Worm (Caenorhabditis elegans) whole organism, midembryonic: ENCODE data around the gene R11G1.11.
A peak's percentile ranks its signal among the peaks of the same experiment; 100 is the strongest.

Source experiments
- T22C8.4 ChIP-seq: fragments of 200-800 bp; sonication (Bioruptor generic); IDR thresholded peaks from 2 replicates; pipeline ENCODE4 v1.3.6; 2022; ENCODE audit warnings: missing genetic modification characterization, missing compliant biosample characterization
- cog-1 ChIP-seq: sonication (generic microtip); optimal IDR thresholded peaks from 2 replicates; lab custom pipeline; 2016; ENCODE audit warnings: missing genetic modification characterization, missing compliant biosample characterization
- flt-1 ChIP-seq: fragments of 200-800 bp; sonication (Bioruptor generic); IDR thresholded peaks from 2 replicates; pipeline ENCODE4 v1.3.6; 2022; ENCODE audit warnings: missing genetic modification characterization, missing compliant biosample characterization
- klf-2 ChIP-seq: fragments of 200-800 bp; sonication (Bioruptor generic); conservative IDR thresholded peaks from 2 replicates; pipeline ENCODE4 v1.3.6; 2022; ENCODE audit warnings: missing genetic modification reagents, missing genetic modification characterization, missing compliant biosample characterization
- med-1 ChIP-seq: sonication (generic microtip); optimal IDR thresholded peaks from 2 replicates; lab custom pipeline; 2017; ENCODE audit warnings: missing genetic modification characterization, mild to moderate bottlenecking, missing compliant biosample characterization, antibody characterized with exemption, missing genetic modification reagents; ENCODE audit not compliant: insufficient read depth
- ref-1 ChIP-seq: fragments of 200-800 bp; sonication (Bioruptor generic); conservative IDR thresholded peaks from 2 replicates; pipeline ENCODE4 v1.3.6; 2022; ENCODE audit warnings: missing genetic modification reagents, missing genetic modification characterization, missing compliant biosample characterization
- tab-1 ChIP-seq: fragments of 200-800 bp; sonication (Bioruptor generic); IDR thresholded peaks from 2 replicates; pipeline ENCODE4 v1.3.6; 2022; ENCODE audit warnings: missing genetic modification characterization, missing compliant biosample characterization
- ztf-23 ChIP-seq: fragments of 200-800 bp; sonication (Bioruptor generic); IDR thresholded peaks from 2 replicates; pipeline ENCODE4 v1.3.6; 2022; ENCODE audit warnings: missing genetic modification reagents, missing genetic modification characterization, missing compliant biosample characterization
- ztf-29 ChIP-seq: fragments of 200-800 bp; sonication (Bioruptor generic); IDR thresholded peaks from 2 replicates; pipeline ENCODE4 v1.3.6; 2022; ENCODE audit warnings: missing genetic modification reagents, missing genetic modification characterization, missing compliant biosample characterization

The R11G1.11 gene

ce11 chrX:3628016-3628415 lies 26.7 kb upstream of the R11G1.11 start, which contains the start of gene vep-2:
Gene vep-2, plus strand, starts transcription at chrX:3628316.
- TF ChIP-seq T22C8.4 (GFP tag; lab: Robert Waterston, UW) (no peak), tab-1 (GFP tag; lab: Robert Waterston, UW) (no peak), klf-2 (no peak), cog-1 (no peak), med-1 (GFP tag; lab: Kevin White, UChicago) (no peak), ztf-23 (GFP tag; lab: Robert Waterston, UW) (no peak), ztf-29 (no peak), flt-1 (GFP tag; lab: Robert Waterston, UW) (no peak), ref-1 (no peak)

- no peak for TF ChIP-seq tab-1 (GFP tag; lab: Robert Waterston, UW)
- TF ChIP-seq ztf-29, result no peak
- TF ChIP-seq ztf-23 (GFP tag; lab: Robert Waterston, UW), result no peak
- TF ChIP-seq cog-1, result no peak
- no peak for TF ChIP-seq flt-1 (GFP tag; lab: Robert Waterston, UW)
- no peak for TF ChIP-seq ref-1
- TF ChIP-seq klf-2, result no peak
- TF ChIP-seq T22C8.4 (GFP tag; lab: Robert Waterston, UW), result no peak
- TF ChIP-seq med-1 (GFP tag; lab: Kevin White, UChicago), result no peak
Observed at ce11 chrX:3630090-3630489, 24.6 kb upstream of the R11G1.11 start.

DNA sequence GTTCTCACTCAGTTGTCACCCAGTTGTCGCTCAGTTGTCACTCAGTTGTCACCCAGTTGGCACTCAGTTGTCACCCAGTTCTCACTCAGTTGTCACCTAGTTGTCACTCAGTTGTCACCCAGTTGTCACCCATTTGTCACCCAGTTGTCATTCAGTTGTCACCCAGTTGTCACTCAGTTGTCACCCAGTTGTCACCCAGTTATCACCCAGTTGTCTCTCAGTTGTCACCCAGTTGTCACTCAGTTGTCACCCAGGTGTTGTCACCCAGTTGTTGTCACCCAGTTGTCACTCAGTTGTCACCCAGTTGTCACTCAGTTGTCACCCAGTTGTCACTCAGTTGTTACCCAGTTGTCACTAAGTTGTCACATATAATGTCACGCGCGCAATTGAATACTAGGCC lies 23.2 kb upstream of the R11G1.11 start:
- TF ChIP-seq T22C8.4 (GFP tag; lab: Robert Waterston, UW) (no peak), klf-2 (0 out of 2 replicates have a peak, but pooled peaks have one; percentile 37), cog-1 (no peak), ref-1 (peak; percentile 43; the same call in 1 of the 2 replicates), tab-1 (GFP tag; lab: Robert Waterston, UW) (peak; percentile 77), med-1 (GFP tag; lab: Kevin White, UChicago) (no peak), flt-1 (GFP tag; lab: Robert Waterston, UW) (no peak), ztf-23 (GFP tag; lab: Robert Waterston, UW) (peak; percentile 23; the same call in 1 of the 2 replicates), ztf-29 (peak; percentile 49; the same call in 1 of the 2 replicates)

- TF ChIP-seq klf-2 (no peak), ztf-29 (no peak)
Observed at ce11 chrX:3633654-3634053, 21.1 kb upstream of the R11G1.11 start, which contains the start of gene gst-11. Gene gst-11, minus strand, starts transcription at chrX:3633754.

ce11 chrX:3634782-3635181 lies 19.9 kb upstream of the R11G1.11 start:
- TF ChIP-seq flt-1 (GFP tag; lab: Robert Waterston, UW), result no peak
- TF ChIP-seq med-1 (GFP tag; lab: Kevin White, UChicago), result no peak
- TF ChIP-seq cog-1, result no peak
- no peak for TF ChIP-seq tab-1 (GFP tag; lab: Robert Waterston, UW)
- TF ChIP-seq ztf-23 (GFP tag; lab: Robert Waterston, UW), result no peak
- no peak for TF ChIP-seq T22C8.4 (GFP tag; lab: Robert Waterston, UW)
- TF ChIP-seq klf-2, result no peak
- TF ChIP-seq ztf-29, result no peak
- no peak for TF ChIP-seq ref-1

DNA sequence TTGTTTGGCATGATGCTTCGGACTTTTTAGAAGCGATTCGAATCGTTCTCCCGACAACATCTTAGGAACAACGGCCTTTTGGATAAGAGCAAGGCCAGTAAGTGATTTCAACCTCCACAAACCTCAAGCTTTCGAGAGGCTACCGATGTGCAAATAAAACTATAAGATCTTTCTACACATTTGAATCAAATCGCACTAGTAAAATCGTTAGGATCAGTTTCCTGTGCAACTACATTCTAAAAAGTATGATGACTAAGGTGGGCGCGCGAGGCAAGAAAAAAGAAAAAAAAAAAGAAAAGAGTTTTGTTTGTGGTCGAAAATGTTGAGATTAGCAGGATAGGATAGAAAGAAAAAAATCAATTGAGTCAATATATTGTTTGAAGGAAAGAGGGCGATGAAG lies 9.9 kb upstream of the R11G1.11 start, which contains the start of gene tmem-24:
Gene tmem-24, minus strand, starts transcription at position 101 of the 400 bp plus-strand sequence.
- TF ChIP-seq flt-1 (GFP tag; lab: Robert Waterston, UW) (no peak), tab-1 (GFP tag; lab: Robert Waterston, UW) (no peak), cog-1 (no peak), ref-1 (no peak), ztf-29 (no peak), med-1 (GFP tag; lab: Kevin White, UChicago) (no peak), klf-2 (no peak), ztf-23 (GFP tag; lab: Robert Waterston, UW) (no peak), T22C8.4 (GFP tag; lab: Robert Waterston, UW) (no peak)

ce11 chrX:3645924-3646323 lies 8.8 kb upstream of the R11G1.11 start:
- TF ChIP-seq ztf-29 (no peak), T22C8.4 (GFP tag; lab: Robert Waterston, UW) (no peak), flt-1 (GFP tag; lab: Robert Waterston, UW) (no peak), ref-1 (no peak), klf-2 (no peak)

DNA sequence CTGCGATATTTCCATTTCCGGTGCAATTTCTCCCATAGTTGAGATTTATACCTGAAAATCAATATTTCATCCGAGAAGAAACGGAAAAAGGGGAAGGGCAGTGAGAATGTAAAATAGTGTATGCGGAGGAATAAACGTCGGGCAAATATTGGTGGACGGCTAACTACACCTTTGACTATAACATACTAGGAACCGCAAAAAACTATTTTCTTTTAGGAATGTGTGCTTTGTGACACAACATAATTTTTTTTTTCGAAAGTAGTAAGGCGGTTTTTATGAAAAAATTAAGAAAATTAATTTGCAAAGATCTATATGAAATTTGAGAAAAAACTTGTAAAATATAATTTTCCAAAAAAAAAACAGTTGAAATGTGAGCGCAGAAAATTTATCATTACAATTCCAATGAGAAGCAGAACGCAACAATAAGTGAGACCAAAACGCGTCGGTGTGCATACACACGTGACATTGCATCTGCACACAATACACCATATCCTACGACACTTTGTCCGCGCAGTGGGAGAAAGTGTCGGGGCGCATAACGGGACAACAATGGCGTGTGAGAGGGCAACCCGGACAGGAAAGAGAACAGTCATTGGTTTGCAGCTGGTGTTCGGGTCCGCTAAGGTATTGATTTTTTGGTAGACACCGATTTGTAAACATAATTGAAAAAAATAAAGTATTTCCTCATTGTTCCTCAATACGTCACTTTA lies 4.5 kb upstream of the R11G1.11 start, which contains the start of the genes sax-1 and R11G1.2:
Gene sax-1, minus strand, starts transcription at position 51 of the 710 bp plus-strand sequence.
Gene R11G1.2, plus strand, starts transcription at position 515 of the 710 bp plus-strand sequence.
- TF ChIP-seq cog-1 (no peak), T22C8.4 (GFP tag; lab: Robert Waterston, UW) (peak; percentile 38; the same call in 1 of the 2 replicates)

DNA sequence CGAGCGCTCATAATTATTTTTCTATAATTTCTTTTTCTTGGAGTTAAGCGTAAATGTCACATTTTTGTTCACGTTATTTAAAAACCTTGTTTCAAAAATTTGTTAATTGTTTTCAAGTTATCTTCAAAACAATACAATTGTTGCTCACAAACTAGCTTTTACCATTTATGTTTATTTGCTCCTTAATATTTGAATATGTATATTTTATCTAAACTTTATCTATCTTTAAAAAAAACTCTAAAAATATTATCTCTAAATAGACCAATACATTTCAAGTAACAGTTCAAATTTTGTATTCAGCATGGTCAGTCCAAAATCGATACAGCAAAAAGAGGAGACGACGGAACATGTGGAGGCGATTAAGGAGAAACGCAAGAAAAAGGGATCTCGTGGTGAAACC lies 1.2 kb downstream of the R11G1.11 start, which contains the start of gene R11G1.7:
Gene R11G1.7, plus strand, starts transcription at position 301 of the 400 bp plus-strand sequence.
- no peak for TF ChIP-seq med-1 (GFP tag; lab: Kevin White, UChicago)

DNA sequence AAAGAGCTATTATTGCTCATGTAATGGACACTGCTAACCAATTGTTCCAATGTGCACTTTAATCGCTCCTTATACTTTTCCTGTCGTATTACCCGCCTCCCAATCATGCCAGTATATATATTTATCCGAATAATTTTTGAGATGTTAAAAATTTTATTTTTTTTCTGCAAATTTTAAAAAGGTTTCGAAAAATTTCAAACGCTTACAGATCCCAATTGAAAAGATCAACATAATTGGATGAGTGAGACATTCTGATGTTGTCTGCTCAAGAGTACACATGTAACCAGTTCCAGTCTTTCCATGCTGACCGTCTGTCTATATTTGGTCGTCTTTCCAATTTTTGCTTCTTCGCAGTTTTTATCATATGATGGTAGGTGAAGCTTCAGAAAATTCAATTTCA lies 4.5 kb downstream of the R11G1.11 start, which contains the start of gene R11G1.1:
Gene R11G1.1, plus strand, starts transcription at position 301 of the 400 bp plus-strand sequence.
- no peak for TF ChIP-seq ztf-23 (GFP tag; lab: Robert Waterston, UW)
- TF ChIP-seq klf-2, result no peak
- TF ChIP-seq tab-1 (GFP tag; lab: Robert Waterston, UW), result no peak
- TF ChIP-seq T22C8.4 (GFP tag; lab: Robert Waterston, UW), result no peak
- no peak for TF ChIP-seq ztf-29

ce11 chrX:3668842-3669241 lies 14.1 kb downstream of the R11G1.11 start, which contains the start of gene snet-1:
Gene snet-1, minus strand, starts transcription at chrX:3668942.
- no peak for TF ChIP-seq med-1 (GFP tag; lab: Kevin White, UChicago)
- TF ChIP-seq flt-1 (GFP tag; lab: Robert Waterston, UW), result no peak
- no peak for TF ChIP-seq tab-1 (GFP tag; lab: Robert Waterston, UW)
- TF ChIP-seq ztf-23 (GFP tag; lab: Robert Waterston, UW), result no peak
- no peak for TF ChIP-seq klf-2
- no peak for TF ChIP-seq ztf-29
- TF ChIP-seq T22C8.4 (GFP tag; lab: Robert Waterston, UW), result no peak
- TF ChIP-seq ref-1, result no peak
